Fruit fly (Drosophila melanogaster) whole organism, embryonic: Measurements from ENCODE around the gene CG10477.

Experiments
- CG10209 ChIP-seq: fragments of 200-800 bp; sonication (Bioruptor generic); optimal IDR thresholded peaks from 3 replicates; lab custom pipeline; 2017; ENCODE audit warnings: missing biosample characterization, mild to moderate bottlenecking, missing genetic modification characterization, missing genetic modification reagents
- CG13775 ChIP-seq: fragments of 200-800 bp; sonication (Bioruptor generic); optimal IDR thresholded peaks from 3 replicates; lab custom pipeline; 2017; ENCODE audit warnings: missing biosample characterization, mild to moderate bottlenecking, missing genetic modification characterization
- CG14667 ChIP-seq: fragments of 200-800 bp; sonication (Bioruptor generic); IDR thresholded peaks from 2 replicates; pipeline ENCODE4 v1.3.6; 2022; ENCODE audit warnings: missing biosample characterization, missing genetic modification characterization
- CG14710 ChIP-seq: fragments of 200-800 bp; sonication (Bioruptor generic); optimal IDR thresholded peaks from 3 replicates; lab custom pipeline; 2019; ENCODE audit warnings: missing biosample characterization, mild to moderate bottlenecking, missing genetic modification characterization, moderate library complexity
- CG15011 ChIP-seq: fragments of 200-800 bp; sonication (Bioruptor generic); optimal IDR thresholded peaks from 3 replicates; lab custom pipeline; 2018; ENCODE audit warnings: missing biosample characterization, mild to moderate bottlenecking, missing genetic modification characterization
- CG16815 ChIP-seq: fragments of 200-800 bp; sonication (Bioruptor generic); optimal IDR thresholded peaks from 3 replicates; lab custom pipeline; 2017; ENCODE audit warnings: missing biosample characterization, mild to moderate bottlenecking, missing genetic modification characterization
- CG17186 ChIP-seq: fragments of 200-800 bp; sonication (Bioruptor generic); optimal IDR thresholded peaks from 3 replicates; lab custom pipeline; 2017; ENCODE audit warnings: missing biosample characterization, missing genetic modification reagents, missing genetic modification characterization
- CG17359 ChIP-seq: fragments of 200-800 bp; sonication (Bioruptor generic); optimal IDR thresholded peaks from 3 replicates; lab custom pipeline; 2018; ENCODE audit warnings: missing biosample characterization, mild to moderate bottlenecking, missing genetic modification characterization, moderate library complexity
- CG1792 ChIP-seq: fragments of 200-800 bp; sonication (Bioruptor generic); optimal IDR thresholded peaks from 2 replicates; lab custom pipeline; 2016; ENCODE audit warnings: missing biosample characterization, missing genetic modification characterization
- CG2712 ChIP-seq: fragments of 200-800 bp; optimal IDR thresholded peaks from 3 replicates; lab custom pipeline; 2019; ENCODE audit warnings: missing biosample characterization, mild to moderate bottlenecking, missing genetic modification characterization, moderate library complexity
- CG30431 ChIP-seq: fragments of 200-800 bp; sonication (Bioruptor generic); optimal IDR thresholded peaks from 2 replicates; lab custom pipeline; 2017; ENCODE audit warnings: missing biosample characterization, missing genetic modification characterization
- CG5180 ChIP-seq: fragments of 200-800 bp; sonication (Bioruptor generic); optimal IDR thresholded peaks from 3 replicates; lab custom pipeline; 2017; ENCODE audit warnings: missing biosample characterization, missing genetic modification characterization, mild to moderate bottlenecking, moderate library complexity, missing genetic modification reagents
- CG6175 ChIP-seq: fragments of 200-800 bp; sonication (Bioruptor generic); IDR thresholded peaks from 3 replicates; pipeline ENCODE4 v1.3.6; 2022; ENCODE audit warnings: missing biosample characterization, missing genetic modification characterization
- CG7786 ChIP-seq: fragments of 200-800 bp; sonication (Bioruptor generic); optimal IDR thresholded peaks from 2 replicates; lab custom pipeline; 2016; ENCODE audit warnings: missing biosample characterization, missing genetic modification characterization
- CTCF ChIP-seq: fragments of 200-800 bp; sonication (Bioruptor generic); optimal IDR thresholded peaks from 2 replicates; lab custom pipeline; 2017; ENCODE audit warnings: missing biosample characterization, mild to moderate bottlenecking, missing genetic modification characterization, moderate library complexity
- Doc2 ChIP-seq: fragments of 200-800 bp; sonication (Bioruptor generic); IDR thresholded peaks from 2 replicates; pipeline ENCODE4 v1.3.6; 2022; ENCODE audit warnings: missing biosample characterization, missing genetic modification characterization
- Elba2 ChIP-seq: fragments of 200-800 bp; sonication (Bioruptor generic); optimal IDR thresholded peaks from 3 replicates; lab custom pipeline; 2016; ENCODE audit warnings: missing biosample characterization, missing genetic modification characterization
- Fer2 ChIP-seq: fragments of 200-800 bp; sonication (Bioruptor generic); optimal IDR thresholded peaks from 2 replicates; lab custom pipeline; 2018; ENCODE audit warnings: missing biosample characterization, mild to moderate bottlenecking, missing genetic modification characterization, moderate library complexity
- Gsc ChIP-seq: fragments of 200-800 bp; sonication (Bioruptor generic); IDR thresholded peaks from 2 replicates; pipeline ENCODE4 v1.3.6; 2022; ENCODE audit warnings: missing biosample characterization, missing genetic modification characterization
- HHEX ChIP-seq: fragments of 200-800 bp; sonication (Bioruptor generic); optimal IDR thresholded peaks from 3 replicates; lab custom pipeline; 2017; ENCODE audit warnings: missing biosample characterization, mild to moderate bottlenecking, missing genetic modification characterization, missing genetic modification reagents
- HLH3B ChIP-seq: fragments of 200-800 bp; sonication (Bioruptor generic); IDR thresholded peaks from 2 replicates; pipeline ENCODE4 v1.3.6; 2022; ENCODE audit warnings: missing biosample characterization, missing genetic modification characterization
- Hey ChIP-seq: fragments of 200-800 bp; sonication (Bioruptor generic); optimal IDR thresholded peaks from 3 replicates; lab custom pipeline; 2018; ENCODE audit warnings: missing biosample characterization, mild to moderate bottlenecking, missing genetic modification characterization
- Med ChIP-seq: fragments of 200-800 bp; sonication (Bioruptor generic); peaks from one replicate; lab custom pipeline; 2016; ENCODE audit warnings: missing biosample characterization, missing genetic modification characterization, mild to moderate bottlenecking, inconsistent platforms, moderate library complexity
- Spps ChIP-seq: fragments of 200-800 bp; sonication (Bioruptor generic); optimal IDR thresholded peaks from 2 replicates; lab custom pipeline; 2018; ENCODE audit warnings: missing biosample characterization, mild to moderate bottlenecking, missing genetic modification characterization
- ato ChIP-seq: fragments of 200-800 bp; sonication (Bioruptor generic); IDR thresholded peaks from 2 replicates; pipeline ENCODE4 v1.3.6; 2022; ENCODE audit warnings: missing biosample characterization, missing genetic modification characterization; ENCODE audit not compliant: partially characterized antibody
- bab2 ChIP-seq: fragments of 200-800 bp; sonication (Bioruptor generic); optimal IDR thresholded peaks from 2 replicates; lab custom pipeline; 2016; ENCODE audit warnings: missing biosample characterization, missing genetic modification characterization
- bigmax ChIP-seq: fragments of 200-800 bp; sonication (Bioruptor generic); optimal IDR thresholded peaks from 2 replicates; lab custom pipeline; 2018; ENCODE audit warnings: missing biosample characterization, mild to moderate bottlenecking, missing genetic modification characterization
- dati ChIP-seq: fragments of 200-800 bp; sonication (Bioruptor generic); IDR thresholded peaks from 2 replicates; pipeline ENCODE4 v1.3.6; 2022; ENCODE audit warnings: missing biosample characterization, missing genetic modification characterization
- emc ChIP-seq: fragments of 200-800 bp; sonication (Bioruptor generic); optimal IDR thresholded peaks from 2 replicates; lab custom pipeline; 2016; ENCODE audit warnings: missing biosample characterization, missing genetic modification characterization
- eve ChIP-seq, 2 experiments: fragments of >200 bp; optimal IDR thresholded peaks; 2 replicates each; lab custom pipeline; 2017; ENCODE audit warnings: missing biosample characterization in 2 of 2, missing genetic modification characterization in 2 of 2
- fd96Cb ChIP-seq: fragments of 200-800 bp; sonication (Bioruptor generic); optimal IDR thresholded peaks from 2 replicates; lab custom pipeline; 2018; ENCODE audit warnings: missing biosample characterization, mild to moderate bottlenecking, missing genetic modification characterization, moderate library complexity
- grn ChIP-seq: fragments of 200-800 bp; sonication (Bioruptor generic); optimal IDR thresholded peaks from 3 replicates; lab custom pipeline; 2017; ENCODE audit warnings: missing biosample characterization, missing genetic modification characterization
- jumu ChIP-seq: fragments of 200-800 bp; sonication (Bioruptor generic); optimal IDR thresholded peaks from 3 replicates; lab custom pipeline; 2016; ENCODE audit warnings: missing biosample characterization, missing genetic modification characterization
- knrl ChIP-seq: fragments of 200-800 bp; sonication (Bioruptor generic); IDR thresholded peaks from 3 replicates; pipeline ENCODE4 v1.3.6; 2022; ENCODE audit warnings: missing biosample characterization, missing genetic modification characterization; ENCODE audit not compliant: partially characterized antibody
- tin ChIP-seq: fragments of 200-800 bp; sonication (Bioruptor generic); optimal IDR thresholded peaks from 3 replicates; lab custom pipeline; 2016; ENCODE audit warnings: missing biosample characterization, missing genetic modification characterization
- tio ChIP-seq: fragments of 200-800 bp; sonication (Bioruptor generic); optimal IDR thresholded peaks from 2 replicates; lab custom pipeline; 2017; ENCODE audit warnings: missing biosample characterization, missing genetic modification characterization, inconsistent platforms
- toy ChIP-seq: fragments of 200-800 bp; sonication (Bioruptor generic); IDR thresholded peaks from 2 replicates; pipeline ENCODE4 v1.3.6; 2022; ENCODE audit warnings: missing biosample characterization, missing genetic modification characterization
- vnd ChIP-seq: fragments of 200-800 bp; sonication (Bioruptor generic); IDR thresholded peaks from 3 replicates; pipeline ENCODE4 v1.3.6; 2022; ENCODE audit warnings: missing biosample characterization, missing genetic modification characterization; ENCODE audit not compliant: partially characterized antibody
- vvl ChIP-seq: fragments of 200-800 bp; sonication (Bioruptor generic); IDR thresholded peaks from 2 replicates; pipeline ENCODE4 v1.3.6; 2022; ENCODE audit warnings: missing biosample characterization, missing genetic modification characterization
- zen2 ChIP-seq: fragments of 200-800 bp; sonication (Bioruptor generic); IDR thresholded peaks from 3 replicates; pipeline ENCODE4 v1.3.6; 2022; ENCODE audit warnings: missing biosample characterization, missing genetic modification characterization; ENCODE audit not compliant: partially characterized antibody

The CG10477 gene

DNA sequence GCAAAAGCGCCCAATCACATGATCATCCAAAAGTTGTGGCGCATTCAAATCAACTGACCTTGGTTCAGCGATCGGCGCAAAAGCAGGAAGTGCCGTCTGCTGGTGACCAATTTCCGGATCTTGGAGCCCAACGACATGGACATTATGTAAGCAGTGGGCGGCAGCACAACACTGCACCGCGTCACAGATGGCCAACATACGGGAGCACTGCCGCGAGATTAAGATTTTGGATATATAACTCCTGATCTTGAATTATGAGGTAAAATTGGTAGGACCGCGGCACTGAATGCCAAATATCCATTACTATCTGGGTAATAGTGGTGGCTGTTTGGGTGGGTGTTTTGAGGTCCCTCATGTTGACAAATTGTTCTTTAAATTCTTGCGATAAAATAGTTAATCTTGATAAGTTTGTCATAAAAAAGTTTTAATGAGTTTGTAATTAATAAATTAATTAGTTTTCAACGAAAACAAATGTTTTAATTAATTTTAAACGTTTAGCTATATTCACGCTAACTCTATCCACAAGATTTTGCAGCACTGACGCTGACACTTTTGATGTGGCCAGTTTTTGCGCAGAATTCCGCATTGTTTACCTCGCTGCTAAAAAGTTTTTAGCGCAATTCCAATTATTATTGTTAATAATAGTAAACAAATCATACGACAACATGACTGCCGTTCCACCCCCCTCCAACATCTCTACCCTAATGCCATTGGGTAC lies 40.7 kb upstream of the CG10477 start, which contains the start of the genes CG13295 and CG6610 (continued):
- TF ChIP-seq CG14667 (GFP tag; lab: Robert Waterston, UW) (peak; percentile 46; the same call in 1 of the 2 replicates), CG15011 (GFP tag; lab: Kevin White, UChicago) (peak; percentile 36), CG30431 (peak; percentile 5), Doc2 (no peak), Elba2 (no peak), tin (peak; percentile 57), CG13775 (GFP tag; lab: Kevin White, UChicago) (peak; percentile 66), vvl (no peak), ato (GFP tag; lab: Robert Waterston, UW) (no peak), vnd (GFP tag; lab: Robert Waterston, UW) (no peak), CG10209 (GFP tag; lab: Kevin White, UChicago) (peak; percentile 30), Hey (tag; lab: Kevin White, UChicago) (no peak), jumu (GFP tag; lab: Kevin White, UChicago) (peak; percentile 32), CTCF (GFP tag; lab: Kevin White, UChicago) (no peak), CG1792 (GFP tag; lab: Kevin White, UChicago) (no peak), HLH3B (GFP tag; lab: Robert Waterston, UW) (peak; percentile 27; the same call in 1 of the 2 replicates), tio (GFP tag; lab: Kevin White, UChicago) (peak; percentile 19), HHEX (GFP tag; lab: Kevin White, UChicago) (no peak), Spps (tag; lab: Kevin White, UChicago) (peak; percentile 1), CG17186 (GFP tag; lab: Kevin White, UChicago) (peak; percentile 15), Fer2 (peak; percentile 65), bab2 (GFP tag; lab: Kevin White, UChicago) (peak; percentile 27), CG5180 (GFP tag; lab: Kevin White, UChicago) (no peak), CG17359 (tag; lab: Kevin White, UChicago) (no peak), CG6175 (no peak), knrl (GFP tag; lab: Robert Waterston, UW) (no peak), CG16815 (GFP tag; lab: Kevin White, UChicago) (peak; percentile 42), fd96Cb (tag; lab: Kevin White, UChicago) (peak; percentile 27), bigmax (GFP tag; lab: Kevin White, UChicago) (no peak), Gsc (no peak), CG7786 (GFP tag; lab: Kevin White, UChicago) (peak; percentile 25), dati (no peak), CG14710 (tag; lab: Kevin White, UChicago) (peak; percentile 67), toy (GFP tag; lab: Robert Waterston, UW) (no peak), emc (GFP tag; lab: Kevin White, UChicago) (no peak), CG2712 (tag; lab: Kevin White, UChicago) (peak; percentile 66), Med (GFP tag; lab: Kevin White, UChicago) (peak; percentile 86), eve (GFP tag; optimal IDR thresholded peaks at IDR 0.05; lab: Kevin White, UChicago) (no peak), zen2 (GFP tag; lab: Robert Waterston, UW) (no peak), grn (GFP tag; lab: Kevin White, UChicago) (no peak)
